Worm (Caenorhabditis elegans): Measurements from ENCODE around the gene Y32G9B.1.
A peak's percentile ranks its signal among the peaks of the same experiment; 100 is the strongest.

Y32G9B.1 gene

DNA sequence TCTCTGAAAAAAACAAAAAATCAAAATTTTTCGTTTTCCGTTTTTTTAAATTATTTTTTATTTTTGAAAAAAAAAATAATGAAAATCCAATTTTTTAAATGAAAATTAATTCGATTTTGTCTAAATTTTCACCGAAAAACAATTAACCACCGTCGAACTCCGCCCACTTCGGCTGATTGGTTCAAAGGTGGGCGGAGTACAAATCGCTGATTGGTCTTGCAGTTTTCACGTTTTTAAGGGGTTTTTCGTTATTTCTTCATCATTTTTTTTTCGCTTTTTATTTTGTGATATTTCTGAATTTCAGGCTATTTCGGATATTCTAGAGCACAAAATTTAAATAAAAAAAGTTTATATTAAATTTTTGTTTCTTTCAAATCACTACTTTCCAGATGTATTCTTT lies 35.1 kb upstream of the Y32G9B.1 start:
- TF ChIP-seq tlf-1 (GFP tag; optimal IDR thresholded peaks at IDR 0.05) = no peak
- no peak for TF ChIP-seq ceh-27 (GFP tag; optimal IDR thresholded peaks at IDR 0.05)
- no peak for TF ChIP-seq ztf-26 (tag; optimal IDR thresholded peaks at IDR 0.05)
- no peak for TF ChIP-seq hmg-1.2 (GFP tag; IDR thresholded peaks at IDR 0.05)
- no peak for TF ChIP-seq ztf-3 (GFP tag; optimal IDR thresholded peaks at IDR 0.05)
- no peak for TF ChIP-seq F49E8.2 (tag; optimal IDR thresholded peaks at IDR 0.05; ENCODE audit: insufficient read depth)
- TF ChIP-seq Y53G8AR.9 (GFP tag; conservative IDR thresholded peaks at IDR 0.05) = no peak

DNA sequence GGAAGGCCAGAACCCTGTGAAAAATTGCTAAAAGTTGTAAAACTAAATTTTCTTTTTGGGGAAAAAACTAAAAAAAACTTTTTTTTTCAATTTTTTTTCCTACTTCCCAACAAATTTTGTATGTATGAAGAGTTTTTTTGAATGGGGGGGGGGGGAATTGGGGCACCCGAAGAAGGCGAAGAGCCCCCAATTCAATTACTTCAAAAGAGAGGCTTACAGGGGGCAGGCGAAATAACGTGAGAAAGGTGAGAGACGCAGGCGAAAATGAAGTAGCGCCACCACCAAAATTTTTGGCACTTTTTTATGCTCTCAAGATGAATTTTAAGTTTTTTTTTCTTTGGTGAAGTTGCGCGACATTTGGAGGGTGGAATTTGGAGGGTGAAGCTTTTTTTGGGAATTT lies 33.1 kb upstream of the Y32G9B.1 start:
- TF ChIP-seq tlf-1 (GFP tag; optimal IDR thresholded peaks at IDR 0.05) = no peak
- peak; percentile 6 for TF ChIP-seq athp-1 (tag; optimal IDR thresholded peaks at IDR 0.05)
- TF ChIP-seq hmg-20 (GFP tag; IDR thresholded peaks at IDR 0.05) = no peak

DNA sequence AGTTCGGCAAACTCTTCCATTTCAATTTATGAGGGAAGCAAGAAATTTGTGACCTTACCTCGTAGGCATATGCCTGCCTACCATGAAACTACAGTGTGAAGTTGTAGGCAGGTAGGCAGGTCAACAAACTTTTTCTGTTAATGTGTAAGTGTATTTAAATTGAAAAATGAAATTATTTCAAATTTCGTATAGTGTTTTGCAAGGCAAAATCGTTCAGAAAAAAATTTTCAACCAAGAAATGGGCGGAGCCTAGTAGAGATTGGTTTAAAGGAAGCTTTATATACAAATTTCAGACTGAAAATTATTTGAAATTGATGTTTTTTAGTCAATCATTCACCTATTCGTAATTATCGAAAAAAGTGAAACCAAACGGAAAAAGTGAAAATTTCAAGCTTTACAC lies 28.0 kb upstream of the Y32G9B.1 start:
- no peak for TF ChIP-seq ama-1 (optimal IDR thresholded peaks at IDR 0.05)
- no peak for TF ChIP-seq ama-1 (GFP tag; optimal IDR thresholded peaks at IDR 0.05)
- TF ChIP-seq hlh-26 (GFP tag; conservative IDR thresholded peaks at IDR 0.05) = no peak
- TF ChIP-seq D2030.7 (GFP tag; IDR thresholded peaks at IDR 0.05) = no peak
- TF ChIP-seq rec-8 (tag; optimal IDR thresholded peaks at IDR 0.05) = no peak
- TF ChIP-seq C17E4.6 (GFP tag; IDR thresholded peaks at IDR 0.05) = no peak
- no peak for TF ChIP-seq aptf-2 (GFP tag; conservative IDR thresholded peaks at IDR 0.05)
- TF ChIP-seq attf-5 (GFP tag; optimal IDR thresholded peaks at IDR 0.05) = no peak
- TF ChIP-seq ceh-91 (GFP tag; IDR thresholded peaks at IDR 0.05) = no peak
- no peak for TF ChIP-seq dox-1 (GFP tag; IDR thresholded peaks at IDR 0.05)
- TF ChIP-seq F22D6.2 (tag; optimal IDR thresholded peaks at IDR 0.05) = no peak
- TF ChIP-seq Y95B8A.8 (GFP tag; IDR thresholded peaks at IDR 0.05) = no peak
- no peak for TF ChIP-seq F57C9.4 (tag; optimal IDR thresholded peaks at IDR 0.05)
- no peak for TF ChIP-seq C06A6.2 (GFP tag; conservative IDR thresholded peaks at IDR 0.05)
- no peak for TF ChIP-seq snpc-1.1 (tag; optimal IDR thresholded peaks at IDR 0.05; ENCODE audit: insufficient read depth)
- no peak for TF ChIP-seq nhr-120 (GFP tag; IDR thresholded peaks at IDR 0.05)
- TF ChIP-seq ztf-3 (GFP tag; optimal IDR thresholded peaks at IDR 0.05) = no peak

DNA sequence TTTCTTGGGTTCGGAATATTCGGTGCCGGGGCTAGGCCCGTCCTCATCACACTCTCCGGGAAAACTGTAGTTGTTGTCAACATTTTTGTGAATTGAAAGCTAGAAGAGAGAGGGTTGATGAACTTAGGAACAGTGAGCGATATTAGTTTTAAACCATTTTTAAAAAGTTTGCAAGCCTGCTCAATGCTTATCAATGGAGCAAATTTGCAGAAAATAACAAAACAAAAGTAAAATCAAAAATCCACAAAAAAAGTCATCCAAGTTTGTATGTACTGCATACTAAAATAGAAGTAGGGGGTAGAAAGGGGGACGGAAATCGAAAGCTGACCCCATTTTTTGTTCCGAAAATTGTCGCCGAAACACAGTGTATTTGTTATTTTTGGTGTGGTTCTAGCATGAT lies 26.3 kb upstream of the Y32G9B.1 start, which contains the start of gene T10B5.10:
Gene T10B5.10 (minus strand): TSS at position 101 of the 400 bp plus-strand sequence.
- TF ChIP-seq hmg-20 (GFP tag; IDR thresholded peaks at IDR 0.05) (no peak), aptf-2 (GFP tag; conservative IDR thresholded peaks at IDR 0.05) (no peak), attf-5 (GFP tag; optimal IDR thresholded peaks at IDR 0.05) (no peak), F39B2.1 (GFP tag; IDR thresholded peaks at IDR 0.05) (no peak), madf-8 (GFP tag; conservative IDR thresholded peaks at IDR 0.05) (no peak), nfya-2 (GFP tag; IDR thresholded peaks at IDR 0.05) (no peak), B0336.3 (GFP tag; IDR thresholded peaks at IDR 0.05) (no peak), Y53F4B.3 (GFP tag; IDR thresholded peaks at IDR 0.05) (no peak), chd-7 (tag; optimal IDR thresholded peaks at IDR 0.05) (no peak), rcor-1 (GFP tag; IDR thresholded peaks at IDR 0.05) (no peak), C06A6.2 (GFP tag; conservative IDR thresholded peaks at IDR 0.05) (no peak), snpc-3.4 (tag; optimal IDR thresholded peaks at IDR 0.05) (no peak), snpc-1.3 (tag; optimal IDR thresholded peaks at IDR 0.05; ENCODE audit: insufficient read depth) (no peak), cebp-1 (GFP tag; IDR thresholded peaks at IDR 0.05) (no peak), cebp-1 (tag; optimal IDR thresholded peaks at IDR 0.05) (no peak)

Data from whole organism, young adult.